Worm (Caenorhabditis elegans): ENCODE data around the gene osm-3.

osm-3 gene

ce11 chrIV:3800952-3801351, at the start of gene osm-3:
Gene osm-3 (minus strand): TSS chrIV:3801052.
- no peak for TF ChIP-seq unc-130 (GFP tag; optimal IDR thresholded peaks at IDR 0.05)
- TF ChIP-seq F39B2.1 (GFP tag; IDR thresholded peaks at IDR 0.05), result no peak
- no peak for TF ChIP-seq T26A5.8 (tag; optimal IDR thresholded peaks at IDR 0.05)
- no peak for TF ChIP-seq Y53F4B.3 (GFP tag; IDR thresholded peaks at IDR 0.05)
- TF ChIP-seq athp-1 (tag; optimal IDR thresholded peaks at IDR 0.05), result no peak
- TF ChIP-seq mcd-1 (GFP tag; IDR thresholded peaks at IDR 0.05), result no peak
- no peak for TF ChIP-seq nfya-1 (tag; optimal IDR thresholded peaks at IDR 0.05; ENCODE audit: borderline replicate concordance, insufficient read depth)
- TF ChIP-seq sea-2 (GFP tag; IDR thresholded peaks at IDR 0.05), result no peak
- TF ChIP-seq ekl-4 (GFP tag; IDR thresholded peaks at IDR 0.05), result no peak
- TF ChIP-seq F10E7.11 (tag; optimal IDR thresholded peaks at IDR 0.05), result no peak
- no peak for TF ChIP-seq madf-10 (tag; optimal IDR thresholded peaks at IDR 0.05)

- TF ChIP-seq Y56A3A.18 (GFP tag; IDR thresholded peaks at IDR 0.05), result no peak
- TF ChIP-seq F57C9.4 (tag; optimal IDR thresholded peaks at IDR 0.05), result no peak
- no peak for TF ChIP-seq sea-2 (GFP tag; IDR thresholded peaks at IDR 0.05)
- no peak for TF ChIP-seq lin-35 (GFP tag; optimal IDR thresholded peaks at IDR 0.05)
- no peak for TF ChIP-seq ceh-40 (GFP tag; IDR thresholded peaks at IDR 0.05)
- TF ChIP-seq D2030.7 (GFP tag; IDR thresholded peaks at IDR 0.05), result no peak
- TF ChIP-seq lag-1 (GFP tag; IDR thresholded peaks at IDR 0.05), result no peak
- no peak for TF ChIP-seq ztf-18 (tag; optimal IDR thresholded peaks at IDR 0.05)
- TF ChIP-seq fkh-3 (tag; optimal IDR thresholded peaks at IDR 0.05), result no peak
- no peak for TF ChIP-seq ccch-3 (GFP tag; optimal IDR thresholded peaks at IDR 0.05)
- TF ChIP-seq madf-6 (GFP tag; IDR thresholded peaks at IDR 0.05), result no peak
Observed at ce11 chrIV:3848985-3849384, 48.1 kb upstream of the osm-3 start.

DNA sequence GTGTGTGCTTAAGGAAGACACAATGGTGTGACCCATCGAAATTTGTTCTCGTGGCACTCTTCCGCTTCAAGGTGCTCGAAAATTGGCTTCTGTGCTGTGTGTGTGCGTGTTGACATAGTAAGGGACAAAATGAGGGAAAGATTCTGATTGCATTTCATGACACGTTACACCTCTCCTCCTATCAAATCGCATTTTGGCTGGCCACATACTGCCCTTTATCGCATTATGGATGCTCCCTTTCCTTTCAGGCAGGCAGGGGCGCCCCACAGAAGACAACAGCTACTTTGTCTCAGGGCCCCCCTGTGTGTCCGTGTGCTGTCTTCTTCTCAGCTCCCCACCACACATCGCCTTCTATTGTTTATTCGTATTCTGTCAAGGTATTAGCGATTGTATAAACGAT, 46.6 kb upstream of the osm-3 start:
- TF ChIP-seq dpff-1 (tag; optimal IDR thresholded peaks at IDR 0.05) (no peak), zfh-2 (GFP tag; conservative IDR thresholded peaks at IDR 0.05) (peak; percentile 40; the same call in 1 of the 2 replicates), madf-3 (GFP tag; IDR thresholded peaks at IDR 0.05) (0 out of 2 replicates have a peak, but pooled peaks have one; percentile 19), pha-4 (tag; optimal IDR thresholded peaks at IDR 0.05) (no peak), xnd-1 (tag; optimal IDR thresholded peaks at IDR 0.05) (no peak)

DNA sequence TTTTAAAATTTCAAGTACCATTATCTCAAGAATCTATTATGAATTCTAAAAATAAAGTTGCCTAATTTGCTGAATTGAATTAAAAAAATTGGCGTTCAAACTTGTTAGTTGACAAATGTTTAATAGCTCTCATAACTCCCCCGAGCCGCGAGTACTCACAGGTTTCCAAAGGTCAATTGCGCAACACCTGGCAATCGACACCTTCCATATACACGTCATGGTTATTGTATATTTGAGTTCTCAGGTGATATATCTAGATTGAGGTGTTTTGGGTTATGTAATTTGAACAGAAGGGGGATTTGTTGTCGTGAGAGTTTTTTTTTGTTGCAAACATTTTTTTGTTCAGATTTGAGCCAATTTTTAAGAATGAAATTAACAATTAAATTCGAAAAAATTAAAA, 43.7 kb upstream of the osm-3 start:
- TF ChIP-seq Y56A3A.18 (GFP tag; IDR thresholded peaks at IDR 0.05) (no peak), nhr-80 (tag; optimal IDR thresholded peaks at IDR 0.05) (no peak), ceh-79 (tag; optimal IDR thresholded peaks at IDR 0.05) (no peak), attf-6 (GFP tag; IDR thresholded peaks at IDR 0.05) (no peak), madf-3 (GFP tag; IDR thresholded peaks at IDR 0.05) (no peak), Y67H2A.10 (GFP tag; conservative IDR thresholded peaks at IDR 0.05) (no peak), aptf-3 (GFP tag; IDR thresholded peaks at IDR 0.05) (no peak), athp-1 (tag; optimal IDR thresholded peaks at IDR 0.05) (no peak), nfya-1 (tag; optimal IDR thresholded peaks at IDR 0.05; ENCODE audit: borderline replicate concordance, insufficient read depth) (no peak), snpc-1.3 (tag; optimal IDR thresholded peaks at IDR 0.05; ENCODE audit: insufficient read depth) (no peak), ztf-25 (GFP tag; IDR thresholded peaks at IDR 0.05) (no peak), mel-28 (tag; optimal IDR thresholded peaks at IDR 0.05; ENCODE audit: borderline replicate concordance) (no peak), zfh-2 (GFP tag; conservative IDR thresholded peaks at IDR 0.05) (no peak), sea-2 (GFP tag; IDR thresholded peaks at IDR 0.05) (no peak), mxl-1 (tag; optimal IDR thresholded peaks at IDR 0.05) (no peak), ama-1 (optimal IDR thresholded peaks at IDR 0.05) (no peak), ama-1 (GFP tag; optimal IDR thresholded peaks at IDR 0.05) (no peak)

All from whole organism, young adult.